Fruit fly (Drosophila melanogaster) whole organism: ENCODE measurements around the gene Hipk.

Source experiments
- CG8478 ChIP-seq: fragments of >200 bp; optimal IDR thresholded peaks from 2 replicates; lab custom pipeline; 2018; ENCODE audit warnings: inconsistent platforms
- Dll ChIP-seq: fragments of >200 bp; optimal IDR thresholded peaks from 2 replicates; lab custom pipeline; 2017
- EcR ChIP-seq, 2 experiments: fragments of >200 bp; optimal IDR thresholded peaks; 2 replicates each; lab custom pipeline; 2017; ENCODE audit warnings: missing biosample characterization in 2 of 2, missing genetic modification characterization in 2 of 2, missing genetic modification reagents in 2 of 2
- pan ChIP-seq: fragments of >200 bp; optimal IDR thresholded peaks from 2 replicates; lab custom pipeline; 2017
- psq ChIP-seq: fragments of >200 bp; optimal IDR thresholded peaks from 2 replicates; lab custom pipeline; 2017
- usp ChIP-seq: fragments of >200 bp; optimal IDR thresholded peaks from 2 replicates; lab custom pipeline; 2017; ENCODE audit warnings: missing biosample characterization, missing genetic modification characterization, mixed read lengths

Hipk gene

DNA sequence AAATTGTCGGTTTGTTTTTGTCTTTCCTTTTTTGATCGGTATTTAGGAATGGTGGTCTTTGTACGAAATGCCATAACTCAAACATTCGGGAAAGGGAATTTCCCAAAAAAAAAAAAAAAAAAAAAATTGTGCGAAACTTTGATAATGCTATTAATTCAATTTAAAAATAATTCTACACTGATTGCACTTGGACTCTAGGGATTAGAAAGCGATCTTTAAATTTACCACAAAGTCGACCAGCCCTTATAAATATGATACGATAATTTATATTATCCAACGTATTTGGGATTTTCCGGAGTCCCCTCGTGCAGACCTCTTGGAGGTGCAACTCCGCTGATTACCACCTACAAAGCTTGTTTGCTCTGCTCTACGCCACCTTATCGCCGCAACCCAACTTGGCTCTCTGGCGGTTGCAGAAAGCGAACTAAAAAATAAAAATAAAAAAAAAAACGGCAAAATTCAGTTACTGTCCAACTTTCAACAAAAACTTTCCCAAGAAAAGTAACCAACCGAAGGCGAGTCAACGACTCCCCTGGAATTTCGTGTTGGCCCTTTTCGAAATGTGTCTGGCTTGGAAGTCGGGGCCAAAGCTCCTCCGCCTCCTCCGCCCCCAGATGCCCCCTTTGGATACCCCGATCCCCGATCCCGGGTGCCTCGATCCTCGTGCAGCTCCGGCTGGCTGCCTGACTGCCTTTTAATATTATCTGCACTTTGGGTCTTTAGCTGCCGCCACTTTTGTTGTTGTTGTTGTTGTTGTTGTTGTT is 64.9 kb downstream of the Hipk start:
- TF ChIP-seq usp (GFP tag; lab: Kevin White, UChicago) (no peak), CG8478 (lab: Kevin White, UChicago) (no peak), EcR (GFP tag; optimal IDR thresholded peaks at IDR 0.05; lab: Kevin White, UChicago) (peak; percentile 48 to 84)

DNA sequence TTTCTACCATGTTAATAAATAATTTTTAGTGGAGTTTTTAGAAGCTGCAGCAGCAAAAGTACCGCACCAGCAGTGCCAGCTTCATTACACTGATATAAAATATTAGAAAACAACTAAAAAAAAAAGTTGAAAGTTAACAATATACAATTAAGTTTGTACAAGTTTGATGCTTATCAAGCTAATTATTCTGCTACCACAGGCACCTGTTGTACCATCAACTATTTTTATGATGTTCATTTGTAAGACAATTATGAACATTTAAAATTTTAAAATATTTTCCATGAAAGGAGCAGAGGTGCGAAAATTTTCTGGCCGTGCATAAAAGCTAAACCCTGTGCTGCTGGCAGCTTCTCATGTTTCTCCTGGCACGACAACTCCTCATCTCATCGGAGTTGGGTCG is 65.5 kb downstream of the Hipk start:
- TF ChIP-seq usp (GFP tag; lab: Kevin White, UChicago) (no peak), EcR (GFP tag; optimal IDR thresholded peaks at IDR 0.05; lab: Kevin White, UChicago) (no peak), Dll (lab: Kevin White, UChicago) (no peak), psq (lab: Kevin White, UChicago) (no peak), pan (no peak), CG8478 (lab: Kevin White, UChicago) (no peak)

DNA sequence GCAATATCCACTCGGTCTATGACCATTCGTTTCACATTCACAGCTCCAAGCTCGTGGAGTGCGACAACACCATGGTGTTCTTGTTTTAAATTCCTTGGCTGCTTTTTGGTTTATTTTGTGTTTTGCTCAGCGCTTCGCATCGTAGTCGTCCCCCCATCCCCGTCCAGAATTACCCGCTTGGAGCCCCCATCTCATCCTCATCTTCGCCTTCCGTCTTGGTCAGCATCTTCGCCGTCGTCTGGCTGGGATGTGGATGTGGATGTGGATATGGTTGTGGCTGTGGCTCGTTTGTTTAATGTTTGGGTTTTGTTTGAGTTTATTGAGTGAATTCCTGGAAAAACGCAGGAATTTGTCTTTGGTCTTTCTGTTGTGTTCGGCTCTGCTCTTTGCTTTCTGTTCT is 66.3 kb downstream of the Hipk start:
- TF ChIP-seq psq (lab: Kevin White, UChicago) = no peak
- TF ChIP-seq Dll (lab: Kevin White, UChicago) = no peak
- no peak for TF ChIP-seq usp (GFP tag; lab: Kevin White, UChicago)
- TF ChIP-seq pan = no peak
- no peak for TF ChIP-seq CG8478 (lab: Kevin White, UChicago)
- TF ChIP-seq EcR (GFP tag; optimal IDR thresholded peaks at IDR 0.05; lab: Kevin White, UChicago) = no peak

DNA sequence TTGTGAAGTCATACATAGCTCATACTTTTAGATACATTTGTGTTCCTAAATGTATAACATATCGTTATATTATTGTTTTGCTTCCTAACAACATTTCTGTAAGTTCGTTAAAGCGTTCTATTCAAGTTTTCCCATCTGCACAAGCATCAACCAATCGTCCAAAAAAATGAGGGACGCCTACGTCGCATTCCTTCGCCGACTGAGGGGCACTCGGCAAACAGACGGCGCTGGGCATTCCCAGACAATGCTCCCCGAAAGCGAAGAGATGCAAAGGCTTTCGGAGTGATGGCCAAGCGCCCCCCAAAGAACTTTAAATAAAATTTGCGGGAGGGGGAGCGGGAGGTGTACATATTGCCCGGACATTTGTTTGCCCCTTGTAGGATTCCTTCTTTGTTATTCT is 67.9 kb downstream of the Hipk start:
- TF ChIP-seq EcR (GFP tag; optimal IDR thresholded peaks at IDR 0.05; lab: Kevin White, UChicago) (no peak), usp (GFP tag; lab: Kevin White, UChicago) (no peak), pan (no peak), psq (lab: Kevin White, UChicago) (no peak), CG8478 (lab: Kevin White, UChicago) (no peak), Dll (lab: Kevin White, UChicago) (no peak)

DNA sequence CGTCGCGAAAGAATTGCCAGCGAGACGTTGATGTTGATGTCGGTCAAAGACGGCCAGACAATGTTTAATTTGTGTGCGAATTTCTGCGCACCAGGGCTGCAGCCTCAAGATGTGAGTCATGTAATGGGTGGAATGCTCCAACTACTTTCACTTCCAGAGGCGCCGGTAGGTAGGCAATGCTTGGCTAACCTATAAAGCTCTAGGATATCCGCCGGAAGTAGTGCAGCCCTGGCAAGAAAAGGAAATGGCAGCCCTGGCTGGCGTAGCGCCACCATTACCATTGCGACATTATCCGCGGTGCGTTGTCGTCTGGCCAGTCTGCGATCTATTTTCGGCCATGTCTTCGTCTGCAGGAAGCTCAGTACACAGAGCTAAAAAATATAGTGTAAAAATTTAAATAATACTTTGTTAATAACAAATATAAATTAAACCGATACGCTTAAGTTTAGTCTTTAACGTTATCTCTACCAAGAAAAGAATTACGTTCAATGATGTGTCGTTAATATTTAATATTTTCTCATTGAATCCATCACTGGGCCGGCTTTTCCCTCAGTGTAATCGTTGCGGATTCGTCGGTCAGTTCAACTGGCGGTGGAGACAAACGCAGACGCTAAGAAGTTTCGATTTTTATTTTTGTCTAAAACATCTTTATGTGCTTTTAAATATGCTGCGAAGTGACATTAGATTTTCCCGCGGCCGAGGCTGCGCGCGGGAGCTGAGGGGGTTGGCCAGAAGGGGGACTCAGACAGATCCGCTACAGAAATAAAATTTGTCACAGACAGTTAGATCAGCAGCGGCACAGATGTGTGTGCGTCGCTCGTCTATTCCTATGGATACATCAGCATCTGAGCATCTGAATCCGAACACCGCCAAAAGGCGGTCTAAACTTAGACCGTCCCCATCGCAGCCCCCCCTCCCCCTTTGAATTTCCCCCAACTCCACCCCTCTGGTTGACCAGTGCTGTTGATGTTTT is 69.1 kb downstream of the Hipk start:
- TF ChIP-seq usp (GFP tag; lab: Kevin White, UChicago) = no peak
- no peak for TF ChIP-seq pan
- no peak for TF ChIP-seq CG8478 (lab: Kevin White, UChicago)
- TF ChIP-seq EcR (GFP tag; optimal IDR thresholded peaks at IDR 0.05; lab: Kevin White, UChicago) = no peak
- no peak for TF ChIP-seq Dll (lab: Kevin White, UChicago)
- no peak for TF ChIP-seq psq (lab: Kevin White, UChicago)

DNA sequence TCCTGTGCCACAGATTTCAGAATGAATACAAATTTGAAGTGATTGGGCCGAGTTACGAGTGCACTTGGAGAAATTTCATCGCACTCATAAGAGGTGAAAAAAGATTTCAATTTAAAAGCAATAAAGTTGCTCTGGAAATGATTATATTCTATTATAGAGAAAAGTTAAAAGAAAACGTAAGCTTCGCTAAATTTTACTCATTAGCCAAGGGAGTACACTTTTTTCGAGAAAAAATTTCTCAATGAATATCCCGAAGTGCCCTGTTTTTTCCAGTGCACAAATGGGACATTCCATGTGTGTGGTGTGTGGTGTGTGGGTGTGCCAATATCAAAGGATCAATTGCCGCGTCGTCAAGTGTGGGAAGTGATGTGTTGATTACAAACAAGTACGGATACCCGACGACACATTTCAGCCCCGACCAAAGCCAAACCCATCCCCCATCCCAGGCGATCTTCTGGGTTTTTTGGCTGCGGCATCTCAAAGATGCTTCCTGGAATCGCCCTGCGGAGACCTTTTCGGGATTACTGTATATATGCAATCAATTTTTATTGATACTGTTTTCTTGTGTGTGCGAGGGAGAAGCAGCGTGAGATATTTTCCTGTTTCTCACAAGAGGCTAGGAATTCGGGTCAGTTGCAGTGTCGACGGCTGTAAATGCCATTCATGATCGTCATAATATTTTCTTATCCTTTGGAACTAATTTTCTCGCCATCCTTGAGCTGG is 70.9 kb downstream of the Hipk start:
- TF ChIP-seq usp (GFP tag; lab: Kevin White, UChicago) (no peak), psq (lab: Kevin White, UChicago) (no peak), Dll (lab: Kevin White, UChicago) (no peak), CG8478 (lab: Kevin White, UChicago) (no peak)

DNA sequence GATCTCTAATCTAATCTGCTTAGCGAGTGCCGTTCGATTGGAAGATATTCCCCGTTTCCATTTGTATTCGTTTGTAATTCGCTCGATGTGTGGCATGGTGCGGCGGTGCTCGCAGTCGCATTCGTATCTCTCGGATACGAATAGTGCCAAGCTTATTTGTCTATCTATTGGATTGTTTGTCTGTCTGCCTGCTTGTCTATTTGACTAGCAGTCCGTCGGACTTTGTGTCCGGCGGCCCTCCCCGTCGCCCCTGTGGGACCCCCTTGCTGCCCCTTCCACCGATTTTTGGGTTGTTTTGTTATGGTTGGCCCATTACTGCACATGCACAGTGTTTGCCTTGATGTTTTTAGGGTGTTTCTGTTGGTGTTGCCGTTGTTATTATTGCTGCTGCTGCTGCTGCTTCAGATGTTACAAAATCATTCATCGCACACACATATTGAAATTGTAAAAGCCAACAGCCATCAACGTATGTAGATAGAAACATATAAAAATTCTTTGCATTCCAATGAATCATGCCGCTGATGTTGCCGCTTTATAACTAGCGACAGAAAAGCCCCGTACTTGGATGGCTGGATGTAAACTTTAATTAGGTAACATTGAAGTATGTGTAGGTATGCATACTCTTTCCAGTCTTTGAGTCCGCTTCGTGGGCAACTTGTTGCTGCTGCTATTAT is 72.0 kb downstream of the Hipk start:
- TF ChIP-seq EcR (GFP tag; optimal IDR thresholded peaks at IDR 0.05; lab: Kevin White, UChicago) (no peak), psq (lab: Kevin White, UChicago) (no peak), CG8478 (lab: Kevin White, UChicago) (no peak), usp (GFP tag; lab: Kevin White, UChicago) (no peak), pan (no peak), Dll (lab: Kevin White, UChicago) (no peak)

DNA sequence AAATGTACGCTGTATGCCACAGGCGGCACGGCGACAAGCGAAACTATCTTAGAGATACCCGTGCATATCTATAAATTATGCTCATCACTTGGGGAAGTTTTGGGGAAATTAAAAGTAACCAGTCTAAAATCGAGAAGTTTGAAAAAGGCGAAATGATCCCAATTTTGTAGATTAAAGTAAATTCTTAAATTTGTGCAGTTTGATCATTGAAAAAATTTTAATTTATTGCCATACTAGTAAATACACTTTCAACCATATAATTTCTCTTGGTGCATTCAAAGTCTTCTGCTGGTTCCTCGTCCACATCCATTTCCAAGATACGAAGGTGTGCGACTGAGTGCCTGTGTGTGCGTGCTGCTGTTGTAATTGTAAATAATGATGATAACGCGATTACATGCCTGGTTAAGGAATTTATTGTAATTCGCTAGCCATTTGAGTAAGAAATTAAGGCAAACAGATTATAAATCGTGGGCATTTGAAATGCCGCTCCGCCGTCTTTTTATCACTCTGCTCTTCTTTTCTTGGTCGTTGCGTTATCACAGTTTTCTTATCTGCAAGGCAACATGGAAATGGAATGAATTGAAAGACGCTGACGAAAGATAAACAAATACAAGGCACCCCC is 72.7 kb downstream of the Hipk start:
- TF ChIP-seq usp (GFP tag; lab: Kevin White, UChicago) = no peak
- no peak for TF ChIP-seq EcR (GFP tag; optimal IDR thresholded peaks at IDR 0.05; lab: Kevin White, UChicago)

DNA sequence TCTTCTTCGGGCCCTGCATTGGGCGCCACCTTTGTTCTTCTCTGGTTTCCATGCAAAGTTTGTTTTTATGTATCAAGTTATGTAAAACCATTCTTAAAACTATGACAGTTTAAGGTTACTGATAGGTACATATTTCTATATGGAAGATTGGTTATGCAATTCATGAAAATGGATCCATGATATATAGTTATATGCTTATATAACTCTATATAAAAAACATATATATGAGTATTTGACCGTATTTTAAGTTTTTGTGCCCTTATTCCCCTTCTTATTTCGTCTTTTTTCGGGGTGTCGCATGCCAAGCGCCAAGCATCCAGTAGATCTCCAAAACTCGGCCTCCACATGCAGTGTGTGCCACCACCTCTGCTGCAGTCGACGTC is 73.2 kb downstream of the Hipk start:
- TF ChIP-seq EcR (GFP tag; optimal IDR thresholded peaks at IDR 0.05; lab: Kevin White, UChicago) (no peak), pan (no peak), psq (lab: Kevin White, UChicago) (no peak), usp (GFP tag; lab: Kevin White, UChicago) (no peak), Dll (lab: Kevin White, UChicago) (no peak), CG8478 (lab: Kevin White, UChicago) (no peak)

DNA sequence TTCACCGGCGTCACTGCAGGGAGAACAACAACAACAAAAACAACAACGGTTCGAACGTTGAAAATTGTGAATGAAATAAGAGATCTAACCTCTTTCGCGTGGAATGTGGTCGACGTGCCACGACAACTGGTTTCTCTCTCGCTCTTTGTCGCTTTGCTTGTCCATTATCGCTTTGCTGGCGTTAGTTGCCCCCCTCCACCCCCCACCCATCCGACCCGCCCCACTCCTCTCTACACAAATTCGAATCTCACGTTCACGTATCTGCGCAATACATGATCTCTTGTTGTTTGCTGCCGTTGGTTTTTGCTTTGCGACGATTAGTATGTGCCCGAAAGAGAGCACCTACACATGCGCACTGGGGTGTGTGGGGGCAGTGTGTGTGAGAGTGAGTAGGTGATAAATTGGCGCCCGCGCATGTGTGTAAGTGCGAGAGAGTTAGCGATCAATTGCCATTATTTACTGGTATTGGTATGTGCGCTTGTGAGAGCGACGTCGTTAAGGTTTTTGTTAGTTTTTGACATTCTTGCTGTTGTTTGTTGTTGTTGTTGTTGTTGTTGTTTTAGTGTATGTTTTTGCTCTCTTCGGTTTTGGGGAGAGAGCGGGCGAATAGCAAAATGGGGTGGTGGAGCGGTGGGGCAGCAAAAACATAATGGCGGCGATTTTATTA is 73.8 kb downstream of the Hipk start:
- TF ChIP-seq CG8478 (lab: Kevin White, UChicago) = peak; percentile 15
- TF ChIP-seq Dll (lab: Kevin White, UChicago) = peak; percentile 77
- TF ChIP-seq usp (GFP tag; lab: Kevin White, UChicago) = no peak
- no peak for TF ChIP-seq EcR (GFP tag; optimal IDR thresholded peaks at IDR 0.05; lab: Kevin White, UChicago)
